Worm (Caenorhabditis elegans): ENCODE data around the gene lin-36.

Gene lin-36

DNA sequence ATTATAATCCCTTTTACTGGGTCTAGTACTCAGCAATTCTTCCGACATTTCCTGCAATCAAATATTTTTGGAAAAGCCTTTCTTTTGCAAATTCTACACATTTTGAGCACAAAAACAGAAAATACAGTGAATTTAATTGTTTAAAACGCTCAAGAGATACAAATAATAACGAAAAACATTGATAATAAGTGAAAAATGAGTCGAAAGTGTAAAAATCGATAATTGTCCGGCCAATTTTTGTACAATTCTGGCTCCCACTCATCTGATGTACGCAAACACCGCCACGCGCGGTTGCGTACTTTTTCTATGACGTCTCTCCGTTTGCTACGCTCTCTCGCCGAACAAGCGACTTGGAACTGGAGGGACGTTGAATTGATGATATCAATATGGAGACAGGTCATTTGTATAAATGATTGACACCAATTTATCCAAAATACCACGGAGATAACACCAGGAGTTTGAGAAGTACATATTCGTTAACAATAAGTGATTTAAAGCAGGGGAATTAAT is at the start of gene lin-36:
Gene lin-36, minus strand, starts transcription at position 51 of the 510 bp plus-strand sequence.
- TF ChIP-seq nhr-77 (tag; optimal IDR thresholded peaks at IDR 0.05): no peak
- no peak for TF ChIP-seq elt-1 (tag; optimal IDR thresholded peaks at IDR 0.05)
- TF ChIP-seq fkh-10 (GFP tag; optimal IDR thresholded peaks at IDR 0.05): no peak
- no peak for TF ChIP-seq ztf-4 (tag; optimal IDR thresholded peaks at IDR 0.05)
- TF ChIP-seq unc-39 (tag; optimal IDR thresholded peaks at IDR 0.05): no peak
- no peak for TF ChIP-seq fos-1 (tag; optimal IDR thresholded peaks at IDR 0.05)
- no peak for TF ChIP-seq aly-2 (tag; optimal IDR thresholded peaks at IDR 0.05)
- peak; percentile 89 for TF ChIP-seq nhr-23 (tag; optimal IDR thresholded peaks at IDR 0.05)
- peak; percentile 82 for TF ChIP-seq lin-39 (tag; optimal IDR thresholded peaks at IDR 0.05)
- TF ChIP-seq egl-27 (tag; optimal IDR thresholded peaks at IDR 0.05): no peak
- TF ChIP-seq zag-1 (tag; optimal IDR thresholded peaks at IDR 0.05): no peak
- TF ChIP-seq nhr-76 (tag; optimal IDR thresholded peaks at IDR 0.05): no peak
- TF ChIP-seq nhr-11 (tag; optimal IDR thresholded peaks at IDR 0.05): no peak
- TF ChIP-seq elt-3 (tag; optimal IDR thresholded peaks at IDR 0.05): no peak
- no peak for TF ChIP-seq nhr-12 (tag; optimal IDR thresholded peaks at IDR 0.05)
- peak; percentile 52 for TF ChIP-seq tbx-2 (tag; optimal IDR thresholded peaks at IDR 0.05)
- TF ChIP-seq ceh-28 (tag; optimal IDR thresholded peaks at IDR 0.05): peak; percentile 92
- peak; percentile 7 for TF ChIP-seq pqm-1 (tag; optimal IDR thresholded peaks at IDR 0.05)
- peak; percentile 85 for TF ChIP-seq lin-15B (tag; optimal IDR thresholded peaks at IDR 0.05)
- peak; percentile 90 for TF ChIP-seq nhr-25 (tag; optimal IDR thresholded peaks at IDR 0.05)
- no peak for TF ChIP-seq mml-1 (tag; optimal IDR thresholded peaks at IDR 0.05)
- TF ChIP-seq hmg-11 (tag; optimal IDR thresholded peaks at IDR 0.05): peak; percentile 86
- no peak for TF ChIP-seq nhr-237 (tag; optimal IDR thresholded peaks at IDR 0.05)
- TF ChIP-seq nfya-1 (tag; optimal IDR thresholded peaks at IDR 0.05; ENCODE audit: insufficient read depth): peak; percentile 86
- no peak for TF ChIP-seq ceh-82 (tag; optimal IDR thresholded peaks at IDR 0.05)
- no peak for TF ChIP-seq ztf-11 (tag; optimal IDR thresholded peaks at IDR 0.05)
- peak; percentile 45 for TF ChIP-seq jun-1 (tag; optimal IDR thresholded peaks at IDR 0.05)
- TF ChIP-seq ZK546.5 (tag; optimal IDR thresholded peaks at IDR 0.05): no peak
- peak; percentile 46 for TF ChIP-seq elt-2 (tag; optimal IDR thresholded peaks at IDR 0.05)
- TF ChIP-seq ceh-16 (tag; optimal IDR thresholded peaks at IDR 0.05): no peak
- TF ChIP-seq mdl-1 (tag; optimal IDR thresholded peaks at IDR 0.05): no peak
- no peak for TF ChIP-seq ceh-9 (tag; optimal IDR thresholded peaks at IDR 0.05)
- peak; percentile 34 for TF ChIP-seq skn-1 (tag; optimal IDR thresholded peaks at IDR 0.05)
- no peak for TF ChIP-seq unc-62 (GFP tag; optimal IDR thresholded peaks at IDR 0.05)
- no peak for TF ChIP-seq daf-12 (tag; optimal IDR thresholded peaks at IDR 0.05)
- TF ChIP-seq nhr-43 (tag; optimal IDR thresholded peaks at IDR 0.05; ENCODE audit: poor library complexity, severe bottlenecking): peak; percentile 58
- no peak for TF ChIP-seq nhr-28 (tag; optimal IDR thresholded peaks at IDR 0.05)
- no peak for TF ChIP-seq fkh-2 (tag; optimal IDR thresholded peaks at IDR 0.05)
- peak; percentile 74 for TF ChIP-seq sea-2 (GFP tag; optimal IDR thresholded peaks at IDR 0.05)
- TF ChIP-seq R02D3.7 (tag; optimal IDR thresholded peaks at IDR 0.05): peak; percentile 63
- TF ChIP-seq lsy-12 (tag; optimal IDR thresholded peaks at IDR 0.05): peak; percentile 64
- peak; percentile 64 for TF ChIP-seq snpc-4 (tag; optimal IDR thresholded peaks at IDR 0.05)
- TF ChIP-seq pha-4 (tag; optimal IDR thresholded peaks at IDR 0.05): peak; percentile 84
- no peak for TF ChIP-seq ama-1 (optimal IDR thresholded peaks at IDR 0.05)
- TF ChIP-seq nhr-67 (tag; optimal IDR thresholded peaks at IDR 0.05): no peak
- no peak for TF ChIP-seq egl-5 (tag; optimal IDR thresholded peaks at IDR 0.05)
- TF ChIP-seq eor-1 (tag; optimal IDR thresholded peaks at IDR 0.05): no peak

DNA sequence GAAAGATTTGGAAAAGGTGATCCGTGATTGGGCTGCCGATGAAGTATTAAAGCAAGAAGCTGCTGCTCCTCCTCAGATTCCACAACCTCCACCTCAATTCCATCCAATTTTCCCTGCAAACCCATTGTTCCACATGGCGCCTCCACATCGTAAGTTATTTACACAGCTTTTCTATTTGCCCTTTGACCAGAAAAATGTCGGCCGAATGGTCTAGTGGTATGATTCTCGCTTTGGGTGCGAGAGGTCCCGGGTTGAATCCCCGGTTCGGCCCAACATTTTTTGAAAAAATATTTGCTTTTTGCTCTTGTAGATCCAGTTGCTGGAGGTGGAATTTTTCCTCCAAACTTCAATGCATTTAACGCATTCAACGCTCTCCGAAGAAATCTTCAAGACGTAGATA is 48.5 kb upstream of the lin-36 start:
- TF ChIP-seq R02D3.7 (tag; optimal IDR thresholded peaks at IDR 0.05) (no peak), fos-1 (tag; optimal IDR thresholded peaks at IDR 0.05) (no peak), mdl-1 (tag; optimal IDR thresholded peaks at IDR 0.05) (no peak), ztf-4 (tag; optimal IDR thresholded peaks at IDR 0.05) (no peak), nfya-1 (tag; optimal IDR thresholded peaks at IDR 0.05; ENCODE audit: insufficient read depth) (no peak), nhr-12 (tag; optimal IDR thresholded peaks at IDR 0.05) (no peak), nhr-43 (tag; optimal IDR thresholded peaks at IDR 0.05; ENCODE audit: poor library complexity, severe bottlenecking) (no peak), skn-1 (tag; optimal IDR thresholded peaks at IDR 0.05) (no peak), aly-2 (tag; optimal IDR thresholded peaks at IDR 0.05) (no peak), nhr-76 (tag; optimal IDR thresholded peaks at IDR 0.05) (no peak), nhr-11 (tag; optimal IDR thresholded peaks at IDR 0.05) (no peak), elt-1 (tag; optimal IDR thresholded peaks at IDR 0.05) (no peak), fkh-2 (tag; optimal IDR thresholded peaks at IDR 0.05) (no peak), egl-27 (tag; optimal IDR thresholded peaks at IDR 0.05) (no peak), hmg-11 (tag; optimal IDR thresholded peaks at IDR 0.05) (no peak), nhr-23 (tag; optimal IDR thresholded peaks at IDR 0.05) (no peak), eor-1 (tag; optimal IDR thresholded peaks at IDR 0.05) (no peak), tbx-2 (tag; optimal IDR thresholded peaks at IDR 0.05) (no peak), ceh-82 (tag; optimal IDR thresholded peaks at IDR 0.05) (no peak)
